Worm (Caenorhabditis elegans) whole organism, early embryonic: ENCODE data around the gene srd-32.

Experiments used
- scrt-1 ChIP-seq: fragments of 200-800 bp; sonication (Bioruptor generic); IDR thresholded peaks from 2 replicates; pipeline ENCODE4 v1.3.6; 2022; ENCODE audit warnings: missing genetic modification characterization, missing compliant biosample characterization
- tbx-37 ChIP-seq: fragments of 200-800 bp; sonication (Bioruptor generic); conservative IDR thresholded peaks from 2 replicates; pipeline ENCODE4 v1.3.6; 2022; ENCODE audit warnings: missing genetic modification reagents, missing genetic modification characterization, missing compliant biosample characterization

ce11 chrV:4823683-4824391, 41.6 kb upstream of the srd-32 start:
- no peak for TF ChIP-seq tbx-37 (GFP tag; lab: Robert Waterston, UW)
- no peak for TF ChIP-seq scrt-1 (GFP tag; lab: Robert Waterston, UW)
